Fruit fly (Drosophila melanogaster): ENCODE data around the gene CG11617.

DNA sequence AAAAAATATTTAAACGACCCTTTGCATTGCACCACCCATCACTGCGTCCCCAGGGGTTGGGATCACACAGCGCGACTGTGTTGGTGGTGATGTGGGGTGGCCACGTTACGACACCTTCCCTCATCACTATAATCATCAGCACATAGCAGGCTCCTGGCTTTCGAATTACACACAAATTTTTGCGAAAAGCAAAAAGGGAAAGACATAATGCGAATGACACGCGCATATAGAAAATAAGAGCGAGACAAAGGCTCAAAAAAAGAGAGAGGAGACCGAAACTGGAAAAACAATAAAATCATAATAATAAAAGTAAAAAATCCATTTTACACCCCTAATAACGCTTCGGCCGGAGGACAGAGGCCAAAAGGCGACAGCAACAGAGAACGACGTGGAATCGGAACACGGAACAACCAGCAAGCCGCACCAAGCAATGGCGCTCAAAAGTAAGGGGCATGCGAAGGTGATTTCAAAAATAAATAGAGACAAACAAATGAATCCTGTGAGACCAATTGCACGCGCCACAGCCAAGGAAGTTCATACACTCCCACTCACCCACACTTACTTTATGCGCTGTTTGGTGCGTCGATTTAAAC is 12.4 kb upstream of the CG11617 start:
- TF ChIP-seq psq (optimal IDR thresholded peaks at IDR 0.05) (no peak), insv (optimal IDR thresholded peaks at IDR 0.05) (no peak), ttk (optimal IDR thresholded peaks at IDR 0.05) (no peak), h (optimal IDR thresholded peaks at IDR 0.05) (no peak), Sin3A (optimal IDR thresholded peaks at IDR 0.05) (no peak)
